Worm (Caenorhabditis elegans): ENCODE data around the gene T24H7.2.

Gene T24H7.2

ce11 chrII:6250782-6251461, 3.8 kb downstream of the T24H7.2 start, which contains the start of gene phb-2 (continued):
- peak; percentile 38 for TF ChIP-seq ceh-31 (tag; optimal IDR thresholded peaks at IDR 0.05)
- TF ChIP-seq C08G9.2 (tag; optimal IDR thresholded peaks at IDR 0.05), result no peak
- peak; percentile 68 for TF ChIP-seq dve-1 (tag; optimal IDR thresholded peaks at IDR 0.05)
- no peak for TF ChIP-seq unc-3 (GFP tag; conservative IDR thresholded peaks at IDR 0.05)
- TF ChIP-seq unc-3 (tag; optimal IDR thresholded peaks at IDR 0.05), result no peak
- TF ChIP-seq unc-86 (tag; optimal IDR thresholded peaks at IDR 0.05), result no peak
- TF ChIP-seq ceh-34 (tag; optimal IDR thresholded peaks at IDR 0.05), result peak; percentile 36
- TF ChIP-seq F13H6.1 (tag; optimal IDR thresholded peaks at IDR 0.05), result no peak

DNA sequence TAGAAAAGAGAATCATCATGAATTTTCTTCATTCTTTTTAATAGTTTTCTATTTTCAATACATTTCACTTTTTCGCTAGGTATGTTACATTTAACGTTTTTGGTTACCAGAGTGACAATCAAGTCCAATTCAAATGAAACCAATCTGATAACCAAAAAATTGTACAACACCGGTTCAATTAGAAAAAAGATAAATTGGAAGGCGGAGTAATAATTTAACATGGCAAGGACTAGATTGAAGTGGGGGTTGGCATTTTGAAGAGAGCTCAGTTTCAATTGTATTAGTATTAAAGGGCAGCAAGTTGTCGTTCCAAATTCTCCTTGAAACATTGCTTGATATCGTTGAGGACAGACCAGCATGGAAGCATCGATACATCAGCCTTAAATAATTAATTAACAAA, 5.6 kb downstream of the T24H7.2 start:
- no peak for TF ChIP-seq ceh-22 (tag; optimal IDR thresholded peaks at IDR 0.05)
- no peak for TF ChIP-seq lin-11 (tag; optimal IDR thresholded peaks at IDR 0.05)
- no peak for TF ChIP-seq mec-3 (tag; optimal IDR thresholded peaks at IDR 0.05; ENCODE audit: borderline replicate concordance)
- no peak for TF ChIP-seq ceh-18 (tag; optimal IDR thresholded peaks at IDR 0.05)
- no peak for TF ChIP-seq hlh-30 (tag; optimal IDR thresholded peaks at IDR 0.05; ENCODE audit: insufficient read depth)
- no peak for TF ChIP-seq ceh-31 (tag; optimal IDR thresholded peaks at IDR 0.05)
- no peak for TF ChIP-seq ceh-48 (tag; optimal IDR thresholded peaks at IDR 0.05)
- no peak for TF ChIP-seq nfya-1 (tag; optimal IDR thresholded peaks at IDR 0.05)
- no peak for TF ChIP-seq nhr-232 (tag; optimal IDR thresholded peaks at IDR 0.05)
- no peak for TF ChIP-seq zip-5 (tag; optimal IDR thresholded peaks at IDR 0.05)
- TF ChIP-seq gmeb-2 (tag; optimal IDR thresholded peaks at IDR 0.05), result no peak
- TF ChIP-seq hlh-13 (GFP tag; optimal IDR thresholded peaks at IDR 0.05), result no peak
- no peak for TF ChIP-seq sox-2 (GFP tag; IDR thresholded peaks at IDR 0.05)

- TF ChIP-seq sox-2 (GFP tag; IDR thresholded peaks at IDR 0.05) (no peak), zip-5 (tag; optimal IDR thresholded peaks at IDR 0.05) (no peak), mec-3 (tag; optimal IDR thresholded peaks at IDR 0.05; ENCODE audit: borderline replicate concordance) (no peak)
These were observed 8.9 kb downstream of the T24H7.2 start, which contains the start of gene F13H8.5 for ce11 chrII:6256024-6256423. TSS of gene F13H8.5 (minus strand) at chrII:6256124.

DNA sequence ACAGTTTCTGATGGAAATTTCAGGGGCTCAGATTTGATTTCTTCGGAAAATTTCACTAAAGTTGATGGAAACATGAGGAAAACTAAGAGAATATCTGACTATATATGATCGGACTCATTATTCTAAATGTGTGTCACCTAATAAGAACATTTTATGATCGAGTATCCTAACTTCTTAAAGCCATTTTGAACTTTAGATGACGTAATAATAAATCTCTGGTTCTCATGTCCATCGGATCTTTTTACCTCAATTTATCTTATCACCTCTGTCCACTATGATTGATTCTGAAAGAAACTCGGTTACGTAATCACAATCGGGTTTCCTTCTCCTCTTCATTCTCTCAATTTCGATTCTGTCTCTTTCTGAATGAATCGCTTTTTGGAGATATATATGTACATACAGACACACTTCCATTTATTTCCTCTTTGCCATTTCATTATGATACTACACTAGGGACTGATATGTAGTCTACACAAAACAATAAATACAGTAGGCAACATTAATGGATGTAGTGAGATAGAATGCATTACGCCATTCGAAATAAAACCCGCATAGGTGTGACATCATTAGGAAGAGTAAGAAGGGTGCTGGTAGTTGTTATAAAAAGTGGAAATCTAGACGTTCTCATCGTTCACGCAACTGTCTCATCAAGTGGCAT, 10.2 kb downstream of the T24H7.2 start:
- no peak for TF ChIP-seq ceh-22 (tag; optimal IDR thresholded peaks at IDR 0.05)
- no peak for TF ChIP-seq fkh-10 (GFP tag; optimal IDR thresholded peaks at IDR 0.05)

DNA sequence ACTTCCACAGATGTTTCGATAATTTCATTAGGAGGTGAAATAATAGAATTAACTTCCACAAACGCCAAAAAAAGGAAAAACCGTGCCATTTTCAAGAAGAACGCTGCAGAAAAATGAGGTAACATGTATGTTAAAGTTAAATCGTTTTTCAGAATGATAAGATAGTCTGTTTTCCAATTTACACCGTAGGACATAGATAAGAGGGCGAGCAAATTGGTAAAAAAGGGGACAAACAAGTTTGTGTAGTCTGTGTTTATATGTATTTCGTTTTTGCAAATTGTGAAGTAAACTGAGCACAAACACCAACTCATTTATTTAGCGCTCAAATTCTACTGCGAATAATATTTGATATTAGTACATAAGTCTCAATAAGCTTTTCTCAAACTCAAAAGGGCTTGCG, 12.8 kb downstream of the T24H7.2 start, which contains the start of gene F13H8.11:
TSS of gene F13H8.11 (minus strand) at position 155 of the 400 bp plus-strand sequence.
- TF ChIP-seq hlh-6 (tag; optimal IDR thresholded peaks at IDR 0.05) (no peak), che-1 (tag; optimal IDR thresholded peaks at IDR 0.05) (no peak), elt-2 (tag; optimal IDR thresholded peaks at IDR 0.05) (peak; percentile 10)

DNA sequence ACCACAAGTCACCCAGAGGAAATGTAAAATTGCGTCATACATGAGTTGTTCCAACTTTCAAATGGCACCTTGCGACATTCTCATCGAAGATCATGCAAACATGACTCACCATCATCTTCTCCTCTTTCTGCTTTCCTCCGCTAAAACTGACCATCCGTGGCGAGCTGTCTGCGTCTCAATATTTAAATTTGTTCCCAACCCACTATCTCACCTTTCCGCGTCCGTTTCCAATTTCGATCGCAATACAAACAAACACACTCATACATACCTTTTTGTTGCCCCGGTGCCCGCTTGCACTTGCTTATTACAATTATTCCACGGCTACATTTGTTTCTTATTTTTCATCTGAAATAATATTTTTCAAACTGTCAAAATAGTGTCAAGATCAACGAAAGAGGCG, 13.6 kb downstream of the T24H7.2 start, which contains the start of gene nmgp-1:
TSS of gene nmgp-1 (plus strand) at position 174 of the 400 bp plus-strand sequence.
- TF ChIP-seq ceh-34 (tag; optimal IDR thresholded peaks at IDR 0.05) (peak; percentile 54), syd-9 (tag; optimal IDR thresholded peaks at IDR 0.05) (no peak), sox-2 (GFP tag; IDR thresholded peaks at IDR 0.05) (no peak)

ce11 chrII:6262222-6262621, 15.1 kb downstream of the T24H7.2 start, which contains the start of gene F13H8.12:
TSS of gene F13H8.12 (plus strand) at chrII:6262522.
- TF ChIP-seq pros-1 (tag; optimal IDR thresholded peaks at IDR 0.05) (no peak), odd-2 (tag; optimal IDR thresholded peaks at IDR 0.05) (no peak), C08G9.2 (tag; optimal IDR thresholded peaks at IDR 0.05) (no peak), ceh-24 (tag; optimal IDR thresholded peaks at IDR 0.05) (no peak), T23F11.4 (GFP tag; optimal IDR thresholded peaks at IDR 0.05) (no peak), elt-4 (tag; optimal IDR thresholded peaks at IDR 0.05) (no peak), fkh-6 (tag; optimal IDR thresholded peaks at IDR 0.05) (no peak)
